Fruit fly (Drosophila melanogaster) whole organism, embryonic: Measurements from ENCODE around the gene Ssl2.

ENCODE experiments used
- Adf1 ChIP-seq: fragments of 200-800 bp; sonication (Bioruptor generic); IDR thresholded peaks from 2 replicates; pipeline ENCODE4 v1.3.6; 2022; ENCODE audit warnings: missing biosample characterization, missing genetic modification characterization
- BtbVII ChIP-seq: fragments of 200-800 bp; sonication (Bioruptor generic); optimal IDR thresholded peaks from 3 replicates; lab custom pipeline; 2017; ENCODE audit warnings: missing biosample characterization, mild to moderate bottlenecking, missing genetic modification characterization
- CG12236 ChIP-seq: fragments of 200-800 bp; sonication (Bioruptor generic); optimal IDR thresholded peaks from 2 replicates; lab custom pipeline; 2016; ENCODE audit warnings: missing biosample characterization, missing genetic modification characterization
- CG12299 ChIP-seq: fragments of 200-800 bp; sonication (Bioruptor generic); optimal IDR thresholded peaks from 2 replicates; lab custom pipeline; 2018; ENCODE audit warnings: missing biosample characterization, mild to moderate bottlenecking, missing genetic modification characterization
- CG14050 ChIP-seq: fragments of 200-800 bp; sonication (Bioruptor generic); IDR thresholded peaks from 3 replicates; pipeline ENCODE4 v1.3.6; 2022; ENCODE audit warnings: missing biosample characterization, missing genetic modification characterization
- CG14441 ChIP-seq: fragments of 200-800 bp; sonication (Bioruptor generic); IDR thresholded peaks from 2 replicates; pipeline ENCODE4 v1.3.6; 2022; ENCODE audit warnings: missing biosample characterization, missing genetic modification characterization
- CG1602 ChIP-seq: fragments of 200-800 bp; sonication (Bioruptor generic); optimal IDR thresholded peaks from 3 replicates; lab custom pipeline; 2016; ENCODE audit warnings: missing biosample characterization, missing genetic modification characterization
- CG16815 ChIP-seq: fragments of 200-800 bp; sonication (Bioruptor generic); optimal IDR thresholded peaks from 3 replicates; lab custom pipeline; 2017; ENCODE audit warnings: missing biosample characterization, mild to moderate bottlenecking, missing genetic modification characterization
- CG2199 ChIP-seq: fragments of 200-800 bp; sonication (Bioruptor generic); IDR thresholded peaks from 3 replicates; pipeline ENCODE4 v1.3.6; 2022; ENCODE audit warnings: missing biosample characterization, missing genetic modification characterization
- CG2678 ChIP-seq: fragments of 200-800 bp; sonication (Bioruptor generic); optimal IDR thresholded peaks from 3 replicates; lab custom pipeline; 2019; ENCODE audit warnings: missing biosample characterization, mild to moderate bottlenecking, missing genetic modification characterization, moderate library complexity
- CG30403 ChIP-seq: fragments of 200-800 bp; sonication (Bioruptor generic); optimal IDR thresholded peaks from 3 replicates; lab custom pipeline; 2016; ENCODE audit warnings: missing biosample characterization, missing genetic modification characterization
- CG3838 ChIP-seq: fragments of 200-800 bp; sonication (Bioruptor generic); optimal IDR thresholded peaks from 3 replicates; lab custom pipeline; 2016; ENCODE audit warnings: missing biosample characterization, missing genetic modification characterization
- CG4360 ChIP-seq: fragments of 200-800 bp; sonication (Bioruptor generic); IDR thresholded peaks from 2 replicates; pipeline ENCODE4 v1.3.6; 2022; ENCODE audit warnings: missing biosample characterization, missing genetic modification characterization
- CG5953 ChIP-seq: fragments of 200-800 bp; sonication (Bioruptor generic); IDR thresholded peaks from 2 replicates; pipeline ENCODE4 v1.3.6; 2022; ENCODE audit warnings: missing biosample characterization, missing genetic modification characterization
- CG6175 ChIP-seq: fragments of 200-800 bp; sonication (Bioruptor generic); IDR thresholded peaks from 3 replicates; pipeline ENCODE4 v1.3.6; 2022; ENCODE audit warnings: missing biosample characterization, missing genetic modification characterization
- CG6689 ChIP-seq: fragments of 200-800 bp; sonication (Bioruptor generic); IDR thresholded peaks from 2 replicates; pipeline ENCODE4 v1.3.6; 2022; ENCODE audit warnings: missing biosample characterization, missing genetic modification characterization
- CG7372 ChIP-seq: fragments of 200-800 bp; sonication (Bioruptor generic); IDR thresholded peaks from 2 replicates; pipeline ENCODE4 v1.3.6; 2022; ENCODE audit warnings: missing biosample characterization, missing genetic modification characterization
- CG7786 ChIP-seq: fragments of 200-800 bp; sonication (Bioruptor generic); optimal IDR thresholded peaks from 2 replicates; lab custom pipeline; 2016; ENCODE audit warnings: missing biosample characterization, missing genetic modification characterization
- CG8924 ChIP-seq: fragments of 200-800 bp; optimal IDR thresholded peaks from 3 replicates; lab custom pipeline; 2019; ENCODE audit warnings: missing biosample characterization, mild to moderate bottlenecking, missing genetic modification characterization, moderate library complexity
- CG9215 ChIP-seq: fragments of 200-800 bp; sonication (Bioruptor generic); IDR thresholded peaks from 2 replicates; pipeline ENCODE4 v1.3.6; 2022; ENCODE audit warnings: missing biosample characterization, missing genetic modification characterization
- CTCF ChIP-seq: fragments of 200-800 bp; sonication (Bioruptor generic); optimal IDR thresholded peaks from 2 replicates; lab custom pipeline; 2017; ENCODE audit warnings: missing biosample characterization, mild to moderate bottlenecking, missing genetic modification characterization, moderate library complexity
- Chrac-16 ChIP-seq: fragments of 200-800 bp; sonication (Bioruptor generic); optimal IDR thresholded peaks from 3 replicates; lab custom pipeline; 2016; ENCODE audit warnings: missing biosample characterization, missing genetic modification characterization
- D19B ChIP-seq: fragments of 200-800 bp; sonication (Bioruptor generic); optimal IDR thresholded peaks from 2 replicates; lab custom pipeline; 2017; ENCODE audit warnings: missing biosample characterization, mild to moderate bottlenecking, missing genetic modification characterization
- Dref ChIP-seq: fragments of 200-800 bp; sonication (Bioruptor generic); IDR thresholded peaks from 2 replicates; pipeline ENCODE4 v1.3.6; 2022; ENCODE audit warnings: missing biosample characterization, missing genetic modification characterization
- Ets65A ChIP-seq: fragments of 200-800 bp; sonication (Bioruptor generic); peaks from one replicate; lab custom pipeline; 2016; ENCODE audit warnings: missing biosample characterization, missing genetic modification characterization
- Fer3 ChIP-seq: fragments of 200-800 bp; sonication (Bioruptor generic); optimal IDR thresholded peaks from 2 replicates; lab custom pipeline; 2018; ENCODE audit warnings: missing biosample characterization, mild to moderate bottlenecking, missing genetic modification characterization, moderate library complexity
- HHEX ChIP-seq: fragments of 200-800 bp; sonication (Bioruptor generic); optimal IDR thresholded peaks from 3 replicates; lab custom pipeline; 2017; ENCODE audit warnings: missing biosample characterization, mild to moderate bottlenecking, missing genetic modification characterization, missing genetic modification reagents
- Hsf ChIP-seq: fragments of 200-800 bp; sonication (Bioruptor generic); optimal IDR thresholded peaks from 3 replicates; lab custom pipeline; 2016; ENCODE audit warnings: missing biosample characterization, missing genetic modification characterization
- Kr ChIP-seq: fragments of 200-800 bp; sonication (Bioruptor generic); optimal IDR thresholded peaks from 2 replicates; lab custom pipeline; 2017; ENCODE audit warnings: missing biosample characterization, mild to moderate bottlenecking, missing genetic modification characterization
- Lim3 ChIP-seq: fragments of 200-800 bp; sonication (Bioruptor generic); IDR thresholded peaks from 2 replicates; pipeline ENCODE4 v1.3.6; 2022; ENCODE audit warnings: missing biosample characterization, missing genetic modification characterization
- Oli ChIP-seq: fragments of 200-800 bp; sonication (Bioruptor generic); optimal IDR thresholded peaks from 2 replicates; lab custom pipeline; 2018; ENCODE audit warnings: missing biosample characterization, mild to moderate bottlenecking, missing genetic modification characterization, moderate library complexity
- Optix ChIP-seq: fragments of 200-800 bp; sonication (Bioruptor generic); IDR thresholded peaks from 3 replicates; pipeline ENCODE4 v1.3.6; 2022; ENCODE audit warnings: missing biosample characterization, missing genetic modification characterization
- Ptx1 ChIP-seq: fragments of 200-800 bp; sonication (Bioruptor generic); IDR thresholded peaks from 2 replicates; pipeline ENCODE4 v1.3.6; 2022; ENCODE audit warnings: missing biosample characterization, missing genetic modification characterization
- Rfx ChIP-seq: fragments of 200-800 bp; sonication (Bioruptor generic); IDR thresholded peaks from 2 replicates; pipeline ENCODE4 v1.3.6; 2022; ENCODE audit warnings: missing biosample characterization, missing genetic modification characterization
- Sox102F ChIP-seq: fragments of 200-800 bp; sonication (Bioruptor generic); optimal IDR thresholded peaks from 2 replicates; lab custom pipeline; 2018; ENCODE audit warnings: missing biosample characterization, mild to moderate bottlenecking, missing genetic modification characterization, moderate library complexity
- Sry-β ChIP-seq: fragments of 200-800 bp; sonication (Bioruptor generic); optimal IDR thresholded peaks from 2 replicates; lab custom pipeline; 2018; ENCODE audit warnings: missing biosample characterization, mild to moderate bottlenecking, missing genetic modification characterization, moderate library complexity
- Sry-δ ChIP-seq: fragments of 200-800 bp; sonication (Bioruptor generic); optimal IDR thresholded peaks from 2 replicates; lab custom pipeline; 2016; ENCODE audit warnings: missing biosample characterization, missing genetic modification characterization
- Trl ChIP-seq, 3 experiments: fragments of >200 bp in 2 of 3; fragments of 200-800 bp in 1 of 3; sonication (Bioruptor generic) in 1 of 3; optimal IDR thresholded peaks; 2 replicates in 1 of 3; 3 replicates in 2 of 3; lab custom pipeline; 2016 to 2017; ENCODE audit warnings: missing biosample characterization in 1 of 3, missing genetic modification characterization in 1 of 3
- al ChIP-seq: fragments of 200-800 bp; sonication (Bioruptor generic); IDR thresholded peaks from 2 replicates; pipeline ENCODE4 v1.3.6; 2022; ENCODE audit warnings: missing biosample characterization, missing genetic modification characterization
- bsh ChIP-seq, 2 experiments: fragments of 200-800 bp; sonication (Bioruptor generic); optimal IDR thresholded peaks; 2 replicates each; lab custom pipeline; 2017 to 2018; ENCODE audit warnings: mild to moderate bottlenecking in 2 of 2, missing biosample characterization in 2 of 2, missing genetic modification characterization in 2 of 2, moderate library complexity in 1 of 2
- dmrt99B ChIP-seq: fragments of 200-800 bp; sonication (Bioruptor generic); optimal IDR thresholded peaks from 2 replicates; lab custom pipeline; 2018; ENCODE audit warnings: missing biosample characterization, mild to moderate bottlenecking, missing genetic modification characterization, moderate library complexity
- fd96Cb ChIP-seq: fragments of 200-800 bp; sonication (Bioruptor generic); optimal IDR thresholded peaks from 2 replicates; lab custom pipeline; 2018; ENCODE audit warnings: missing biosample characterization, mild to moderate bottlenecking, missing genetic modification characterization, moderate library complexity
- grn ChIP-seq: fragments of 200-800 bp; sonication (Bioruptor generic); optimal IDR thresholded peaks from 3 replicates; lab custom pipeline; 2017; ENCODE audit warnings: missing biosample characterization, missing genetic modification characterization
- gro ChIP-seq: fragments of 200-800 bp; sonication (Bioruptor generic); optimal IDR thresholded peaks from 2 replicates; lab custom pipeline; 2016; ENCODE audit warnings: missing biosample characterization, missing genetic modification characterization
- inv ChIP-seq: fragments of 200-800 bp; sonication (Bioruptor generic); IDR thresholded peaks from 2 replicates; pipeline ENCODE4 v1.3.6; 2022; ENCODE audit warnings: missing biosample characterization, missing genetic modification characterization; ENCODE audit not compliant: partially characterized antibody
- pho ChIP-seq: fragments of 200-800 bp; sonication (Bioruptor generic); optimal IDR thresholded peaks from 2 replicates; lab custom pipeline; 2016; ENCODE audit warnings: missing biosample characterization, missing genetic modification characterization
- prd ChIP-seq, 3 experiments: fragments of >200 bp in 2 of 3; fragments of 200-800 bp in 1 of 3; sonication (Bioruptor generic) in 1 of 3; optimal IDR thresholded peaks in 2 of 3; IDR thresholded peaks in 1 of 3; 2 replicates in 2 of 3; 3 replicates in 1 of 3; pipeline versions ENCODE4 v1.3.6 to Lab custom; 2017 to 2022; ENCODE audit warnings: missing biosample characterization in 1 of 3, missing genetic modification characterization in 1 of 3
- row ChIP-seq: fragments of 200-800 bp; sonication (Bioruptor generic); IDR thresholded peaks from 3 replicates; pipeline ENCODE4 v1.3.6; 2022; ENCODE audit warnings: missing biosample characterization, missing genetic modification characterization
- stwl ChIP-seq: fragments of 200-800 bp; sonication (Bioruptor generic); optimal IDR thresholded peaks from 3 replicates; lab custom pipeline; 2018; ENCODE audit warnings: missing biosample characterization, mild to moderate bottlenecking, missing genetic modification characterization, moderate library complexity
- zen ChIP-seq: fragments of 200-800 bp; sonication (Bioruptor generic); optimal IDR thresholded peaks from 3 replicates; lab custom pipeline; 2018; ENCODE audit warnings: missing biosample characterization, mild to moderate bottlenecking, missing genetic modification characterization, moderate library complexity

Ssl2 gene

DNA sequence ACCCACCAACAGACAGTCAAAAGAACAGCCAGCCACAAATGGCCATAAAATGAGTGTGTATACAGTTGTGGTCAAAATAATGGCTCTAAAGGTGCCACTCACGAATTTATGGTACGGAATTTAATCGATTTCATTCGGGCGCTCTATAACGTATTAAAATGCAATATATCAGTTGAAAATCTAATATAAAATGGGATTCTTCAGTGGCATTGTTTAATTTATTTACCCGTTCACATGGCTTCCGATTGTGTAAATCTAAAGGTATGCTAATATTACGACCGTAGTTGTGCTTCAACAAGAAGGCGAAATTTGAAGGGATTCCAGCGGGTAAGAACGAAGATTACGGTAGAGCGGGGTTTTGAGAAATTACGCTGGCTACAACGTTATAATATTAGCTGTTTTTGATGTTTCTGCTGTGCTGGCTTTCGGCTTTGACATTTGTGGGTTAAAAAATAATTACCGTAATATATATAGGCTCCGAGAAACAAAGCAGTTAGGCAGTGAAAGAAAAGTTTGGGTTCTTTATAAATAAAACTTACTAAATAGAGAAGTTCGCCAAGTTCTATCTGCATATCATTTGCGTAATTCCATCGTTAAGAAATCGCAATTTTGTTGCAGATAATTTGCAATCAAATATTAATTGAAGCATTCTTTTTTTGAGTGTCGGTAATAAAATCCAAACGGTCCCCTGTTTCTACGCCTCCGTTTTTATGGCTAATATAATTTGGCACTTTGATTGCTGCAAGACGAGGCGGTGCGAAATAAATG, 43.4 kb upstream of the Ssl2 start (continued):
- no peak for TF ChIP-seq al
- TF ChIP-seq Chrac-16 (GFP tag; lab: Kevin White, UChicago): no peak
- TF ChIP-seq CG6689 (GFP tag; lab: Robert Waterston, UW): no peak
- no peak for TF ChIP-seq Adf1 (GFP tag; lab: Robert Waterston, UW)
- TF ChIP-seq CG1602 (GFP tag; lab: Kevin White, UChicago): no peak
- no peak for TF ChIP-seq CG16815 (GFP tag; lab: Kevin White, UChicago)
- peak; percentile 13 for TF ChIP-seq Hsf (GFP tag; lab: Kevin White, UChicago)
- no peak for TF ChIP-seq Sry-β
- no peak for TF ChIP-seq CG12236 (GFP tag; lab: Kevin White, UChicago)
- no peak for TF ChIP-seq CG5953 (GFP tag; lab: Robert Waterston, UW)
- peak; percentile 24; the same call in 1 of the 3 replicates for TF ChIP-seq row (GFP tag; lab: Robert Waterston, UW)
- TF ChIP-seq CG4360 (GFP tag; lab: Robert Waterston, UW): no peak
- TF ChIP-seq Dref: no peak
- no peak for TF ChIP-seq Lim3
- no peak for TF ChIP-seq Kr (GFP tag; lab: Kevin White, UChicago)
- no peak for TF ChIP-seq pho (GFP tag; lab: Kevin White, UChicago)
- TF ChIP-seq gro (GFP tag; lab: Kevin White, UChicago): no peak
- TF ChIP-seq CG8924 (tag; lab: Kevin White, UChicago): no peak
- peak; percentile 34 for TF ChIP-seq Sox102F
- no peak for TF ChIP-seq Trl (optimal IDR thresholded peaks at IDR 0.05; lab: Kevin White, UChicago)
- TF ChIP-seq Trl (GFP tag; optimal IDR thresholded peaks at IDR 0.05; lab: Kevin White, UChicago): no peak
- TF ChIP-seq CG6175 (GFP tag; lab: Robert Waterston, UW): no peak
- TF ChIP-seq fd96Cb: no peak
- TF ChIP-seq D19B (GFP tag; lab: Kevin White, UChicago): no peak
- TF ChIP-seq Sry-δ (GFP tag; lab: Kevin White, UChicago): no peak
- TF ChIP-seq Optix (GFP tag; lab: Robert Waterston, UW): no peak
- TF ChIP-seq CG7372 (GFP tag; lab: Robert Waterston, UW): no peak
- TF ChIP-seq CG14441 (GFP tag; lab: Robert Waterston, UW): no peak
- TF ChIP-seq CG9215 (GFP tag; lab: Robert Waterston, UW): no peak
- no peak for TF ChIP-seq Oli (tag; lab: Kevin White, UChicago)
- TF ChIP-seq zen (tag; lab: Kevin White, UChicago): no peak
- no peak for TF ChIP-seq grn
- no peak for TF ChIP-seq CG2199 (GFP tag; lab: Robert Waterston, UW)
- no peak for TF ChIP-seq Fer3 (tag; lab: Kevin White, UChicago)
- TF ChIP-seq prd (optimal IDR thresholded peaks at IDR 0.05; lab: Kevin White, UChicago): no peak
- TF ChIP-seq prd (GFP tag; IDR thresholded peaks at IDR 0.05; lab: Robert Waterston, UW): 0 out of 3 replicates have a peak, but pooled peaks have one; percentile 23
- peak; percentile 37 for TF ChIP-seq dmrt99B (tag; lab: Kevin White, UChicago)
- peak; percentile 29; the same call in 1 of the 2 replicates for TF ChIP-seq Rfx (GFP tag; lab: Robert Waterston, UW)
- TF ChIP-seq CG14050 (GFP tag; lab: Robert Waterston, UW): no peak
- TF ChIP-seq CG2678 (tag; lab: Kevin White, UChicago): peak; percentile 55
- TF ChIP-seq BtbVII: no peak
- 0 out of 2 replicates have a peak, but pooled peaks have one; percentile 9 for TF ChIP-seq Ptx1 (GFP tag; lab: Robert Waterston, UW)
- TF ChIP-seq Ets65A: peak; percentile 77
- TF ChIP-seq CTCF: no peak
- no peak for TF ChIP-seq HHEX
- no peak for TF ChIP-seq CG12299 (tag; lab: Kevin White, UChicago)
- no peak for TF ChIP-seq stwl (tag; lab: Kevin White, UChicago)
- peak in 1 of 2 experiments; percentile 4 for TF ChIP-seq bsh (GFP tag; optimal IDR thresholded peaks at IDR 0.05; lab: Kevin White, UChicago)
- TF ChIP-seq CG3838 (GFP tag; lab: Kevin White, UChicago): no peak
- TF ChIP-seq CG30403 (GFP tag; lab: Kevin White, UChicago): no peak
- TF ChIP-seq CG7786 (GFP tag; lab: Kevin White, UChicago): peak; percentile 9
- no peak for TF ChIP-seq inv (GFP tag; lab: Robert Waterston, UW)
